Worm (Caenorhabditis elegans) whole organism, young adult: ENCODE data around the gene Y51H7C.8.

Experiments
- B0019.2 ChIP-seq: fragments of 200-800 bp; sonication (Bioruptor generic); conservative IDR thresholded peaks from 2 replicates; pipeline ENCODE4 v1.3.6; 2022; ENCODE audit warnings: missing genetic modification reagents, missing genetic modification characterization, missing compliant biosample characterization
- B0261.1 ChIP-seq: sonication (generic microtip); optimal IDR thresholded peaks from 2 replicates; lab custom pipeline; 2016; ENCODE audit warnings: mild to moderate bottlenecking, missing genetic modification characterization, moderate library complexity, missing compliant biosample characterization
- D2030.7 ChIP-seq: fragments of 200-800 bp; sonication (Bioruptor generic); IDR thresholded peaks from 2 replicates; pipeline ENCODE4 v1.3.6; 2022; ENCODE audit warnings: missing genetic modification reagents, missing genetic modification characterization, missing compliant biosample characterization
- F33H1.4 ChIP-seq: fragments of 200-800 bp; sonication (Bioruptor generic); IDR thresholded peaks from 2 replicates; pipeline ENCODE4 v1.3.6; 2022; ENCODE audit warnings: missing genetic modification reagents, missing genetic modification characterization, missing compliant biosample characterization
- F57A8.1 ChIP-seq: fragments of 200-800 bp; sonication (Bioruptor generic); optimal IDR thresholded peaks from 2 replicates; lab custom pipeline; 2018; ENCODE audit warnings: mild to moderate bottlenecking, missing genetic modification characterization, moderate library complexity, missing compliant biosample characterization
- T07F8.4 ChIP-seq: sonication (generic microtip); optimal IDR thresholded peaks from 2 replicates; lab custom pipeline; 2016; ENCODE audit warnings: mild to moderate bottlenecking, missing genetic modification characterization, moderate library complexity, missing compliant biosample characterization
- ama-1 ChIP-seq, 3 experiments: fragments of 150-350 bp in 1 of 3; sonication (generic microtip) in 2 of 3; optimal IDR thresholded peaks; 2 replicates each; lab custom pipeline; 2014 to 2018; ENCODE audit warnings: missing biosample characterization in 2 of 3, missing genetic modification characterization in 2 of 3, missing genetic modification reagents in 2 of 3
- atf-7 ChIP-seq: sonication (generic microtip); optimal IDR thresholded peaks from 2 replicates; lab custom pipeline; 2017; ENCODE audit warnings: mild to moderate bottlenecking, missing genetic modification characterization, missing compliant biosample characterization
- attf-3 ChIP-seq: fragments of 200-800 bp; sonication (Bioruptor generic); conservative IDR thresholded peaks from 2 replicates; pipeline ENCODE4 v1.3.6; 2022; ENCODE audit warnings: missing genetic modification reagents, missing genetic modification characterization, missing compliant biosample characterization
- bed-1 ChIP-seq: fragments of 200-800 bp; sonication (Bioruptor generic); IDR thresholded peaks from 2 replicates; pipeline ENCODE4 v1.3.6; 2022; ENCODE audit warnings: missing genetic modification reagents, missing genetic modification characterization, missing compliant biosample characterization
- bed-2 ChIP-seq: fragments of 200-800 bp; sonication (Bioruptor generic); IDR thresholded peaks from 2 replicates; pipeline ENCODE4 v1.3.6; 2022; ENCODE audit warnings: missing genetic modification reagents, missing genetic modification characterization, missing compliant biosample characterization
- cebp-1 ChIP-seq, 2 experiments: fragments of 200-800 bp in 1 of 2; sonication (Bioruptor generic) in 1 of 2; sonication (generic microtip) in 1 of 2; IDR thresholded peaks in 1 of 2; optimal IDR thresholded peaks in 1 of 2; 2 replicates each; pipeline versions ENCODE4 v1.3.6 to Lab custom; 2017 to 2022; ENCODE audit warnings: missing compliant biosample characterization in 2 of 2, missing genetic modification characterization in 2 of 2, mild to moderate bottlenecking in 1 of 2, missing genetic modification reagents in 1 of 2, moderate library complexity in 1 of 2
- cebp-2 ChIP-seq: fragments of 200-800 bp; sonication (Bioruptor generic); IDR thresholded peaks from 2 replicates; pipeline ENCODE4 v1.3.6; 2022; ENCODE audit warnings: missing genetic modification characterization, missing compliant biosample characterization
- ceh-27 ChIP-seq: fragments of 200-800 bp; sonication (Bioruptor generic); optimal IDR thresholded peaks from 2 replicates; lab custom pipeline; 2018; ENCODE audit warnings: mild to moderate bottlenecking, missing genetic modification characterization, moderate library complexity, missing compliant biosample characterization
- ceh-91 ChIP-seq: fragments of 200-800 bp; sonication (Bioruptor generic); IDR thresholded peaks from 2 replicates; pipeline ENCODE4 v1.3.6; 2022; ENCODE audit warnings: missing genetic modification reagents, missing genetic modification characterization, missing compliant biosample characterization
- die-1 ChIP-seq: sonication (generic microtip); optimal IDR thresholded peaks from 2 replicates; lab custom pipeline; 2016; ENCODE audit warnings: missing genotype, mild to moderate bottlenecking, missing genetic modification characterization, missing compliant biosample characterization
- dox-1 ChIP-seq: fragments of 200-800 bp; sonication (Bioruptor generic); IDR thresholded peaks from 2 replicates; pipeline ENCODE4 v1.3.6; 2022; ENCODE audit warnings: missing genetic modification reagents, missing genetic modification characterization, missing compliant biosample characterization
- dpl-1 ChIP-seq: fragments of 150-350 bp; optimal IDR thresholded peaks from 2 replicates; lab custom pipeline; 2014; ENCODE audit warnings: missing biosample characterization, missing genetic modification reagents, missing genetic modification characterization
- efl-1 ChIP-seq: fragments of 150-350 bp; optimal IDR thresholded peaks from 2 replicates; lab custom pipeline; 2014; ENCODE audit warnings: missing biosample characterization, missing genetic modification reagents, missing genetic modification characterization
- hmg-1.2 ChIP-seq: fragments of 200-800 bp; sonication (Bioruptor generic); IDR thresholded peaks from 2 replicates; pipeline ENCODE4 v1.3.6; 2022; ENCODE audit warnings: missing genetic modification reagents, missing genetic modification characterization, missing compliant biosample characterization
- hsf-1 ChIP-seq: fragments of 200-800 bp; sonication (Bioruptor generic); IDR thresholded peaks from 2 replicates; pipeline ENCODE4 v1.3.6; 2022; ENCODE audit warnings: missing genetic modification reagents, missing genetic modification characterization, missing compliant biosample characterization
- lin-26 ChIP-seq: fragments of 200-800 bp; sonication (Bioruptor generic); IDR thresholded peaks from 2 replicates; pipeline ENCODE4 v1.3.6; 2022; ENCODE audit warnings: missing genetic modification reagents, missing genetic modification characterization, missing compliant biosample characterization
- lin-54 ChIP-seq: fragments of 200-800 bp; sonication (Bioruptor generic); optimal IDR thresholded peaks from 2 replicates; lab custom pipeline; 2018; ENCODE audit warnings: mild to moderate bottlenecking, missing genetic modification characterization, missing compliant biosample characterization
- lsl-1 ChIP-seq: fragments of 200-800 bp; sonication (Bioruptor generic); optimal IDR thresholded peaks from 2 replicates; lab custom pipeline; 2018; ENCODE audit warnings: mild to moderate bottlenecking, missing genetic modification characterization, moderate library complexity, missing compliant biosample characterization
- madf-3 ChIP-seq: fragments of 200-800 bp; sonication (Bioruptor generic); IDR thresholded peaks from 2 replicates; pipeline ENCODE4 v1.3.6; 2022; ENCODE audit warnings: missing genetic modification reagents, missing genetic modification characterization, missing compliant biosample characterization
- madf-6 ChIP-seq: fragments of 200-800 bp; sonication (Bioruptor generic); IDR thresholded peaks from 2 replicates; pipeline ENCODE4 v1.3.6; 2022; ENCODE audit warnings: missing genetic modification reagents, missing genetic modification characterization, missing compliant biosample characterization
- madf-8 ChIP-seq: fragments of 200-800 bp; sonication (Bioruptor generic); conservative IDR thresholded peaks from 2 replicates; pipeline ENCODE4 v1.3.6; 2022; ENCODE audit warnings: missing genetic modification reagents, missing genetic modification characterization, missing compliant biosample characterization
- nhr-80 ChIP-seq: sonication (generic microtip); optimal IDR thresholded peaks from 2 replicates; lab custom pipeline; 2016; ENCODE audit warnings: missing genetic modification characterization, missing compliant biosample characterization
- rcor-1 ChIP-seq: fragments of 200-800 bp; sonication (Bioruptor generic); IDR thresholded peaks from 2 replicates; pipeline ENCODE4 v1.3.6; 2022; ENCODE audit warnings: missing genetic modification reagents, missing genetic modification characterization, missing compliant biosample characterization
- rec-8 ChIP-seq, 2 experiments: sonication (generic microtip); optimal IDR thresholded peaks; 2 replicates each; lab custom pipeline; 2016; ENCODE audit warnings: mild to moderate bottlenecking in 2 of 2, missing genetic modification characterization in 2 of 2, missing genetic modification reagents in 2 of 2, missing genotype in 2 of 2, missing biosample characterization in 1 of 2, missing compliant biosample characterization in 1 of 2, moderate library complexity in 1 of 2
- snpc-3.4 ChIP-seq: sonication (generic microtip); optimal IDR thresholded peaks from 2 replicates; lab custom pipeline; 2017; ENCODE audit warnings: missing genetic modification characterization, mild to moderate bottlenecking, missing compliant biosample characterization, antibody characterized with exemption, moderate library complexity, missing genotype, missing genetic modification reagents
- xnd-1 ChIP-seq: sonication (generic microtip); optimal IDR thresholded peaks from 2 replicates; lab custom pipeline; 2016; ENCODE audit warnings: missing genotype, missing genetic modification reagents, missing genetic modification characterization, missing compliant biosample characterization
- zfh-2 ChIP-seq: fragments of 200-800 bp; sonication (Bioruptor generic); conservative IDR thresholded peaks from 2 replicates; pipeline ENCODE4 v1.3.6; 2022; ENCODE audit warnings: missing genetic modification reagents, missing genetic modification characterization, missing compliant biosample characterization
- zim-3 ChIP-seq: sonication (generic microtip); optimal IDR thresholded peaks from 2 replicates; lab custom pipeline; 2017; ENCODE audit warnings: mild to moderate bottlenecking, missing genetic modification characterization, moderate library complexity, missing compliant biosample characterization
- ztf-28 ChIP-seq: fragments of 200-800 bp; sonication (Bioruptor generic); IDR thresholded peaks from 2 replicates; pipeline ENCODE4 v1.3.6; 2022; ENCODE audit warnings: missing genetic modification reagents, missing genetic modification characterization, missing compliant biosample characterization

Gene Y51H7C.8

ce11 chrII:1419994-1420393 is 18.4 kb downstream of the Y51H7C.8 start:
- TF ChIP-seq T07F8.4 (tag; lab: Kevin White, UChicago) (no peak), ama-1 (optimal IDR thresholded peaks at IDR 0.05; lab: Kevin White, UChicago) (no peak), ama-1 (GFP tag; optimal IDR thresholded peaks at IDR 0.05; lab: Kevin White, UChicago) (no peak), nhr-80 (tag; lab: Kevin White, UChicago) (no peak), lin-54 (GFP tag; lab: Kevin White, UChicago) (no peak)
- TF ChIP-seq, all 124 proteins: peak for 0

DNA sequence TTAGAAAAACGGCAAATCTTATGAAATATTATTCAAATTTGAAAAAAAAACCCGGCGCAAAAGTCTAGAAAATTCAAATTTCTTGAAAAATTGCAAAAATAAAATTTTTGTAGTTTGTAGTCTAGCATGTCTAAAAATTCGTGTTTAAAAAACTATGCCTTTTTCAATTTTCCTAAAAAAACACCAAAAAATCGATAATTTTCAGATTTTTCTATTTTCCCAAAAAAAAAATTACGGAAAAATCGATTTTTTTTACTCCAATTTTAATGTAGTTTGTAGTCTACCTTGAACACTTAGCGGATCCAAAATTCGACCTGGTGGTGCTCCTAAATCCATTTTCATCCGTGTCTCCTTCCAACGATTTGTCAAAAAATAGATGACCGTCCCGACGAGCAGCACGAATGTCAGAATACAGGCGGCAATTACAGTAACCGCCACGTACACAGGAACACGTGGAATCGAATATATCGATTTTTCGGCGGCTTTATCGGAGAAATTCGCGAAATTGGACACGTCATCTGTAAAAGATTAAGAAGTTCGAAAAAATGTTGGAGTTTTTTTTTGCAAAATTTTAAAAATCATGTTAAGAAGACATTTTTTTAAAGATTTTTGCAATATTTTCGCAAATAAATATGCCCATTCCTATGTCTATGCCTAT is 19.4 kb downstream of the Y51H7C.8 start:
- TF ChIP-seq B0019.2 (GFP tag; lab: Robert Waterston, UW) (no peak), bed-2 (GFP tag; lab: Robert Waterston, UW) (no peak), F57A8.1 (GFP tag; lab: Kevin White, UChicago) (no peak), bed-1 (GFP tag; lab: Robert Waterston, UW) (no peak), lin-26 (GFP tag; lab: Robert Waterston, UW) (no peak), dox-1 (GFP tag; lab: Robert Waterston, UW) (no peak), die-1 (tag; lab: Kevin White, UChicago) (no peak), atf-7 (tag; lab: Kevin White, UChicago) (no peak)

- no peak for TF ChIP-seq zfh-2 (GFP tag; lab: Robert Waterston, UW)
- no peak for TF ChIP-seq B0261.1 (tag; lab: Kevin White, UChicago)
- TF ChIP-seq, all 124 proteins: peak for 0
These were observed 22.1 kb downstream of the Y51H7C.8 start, which contains the start of gene Y51H7C.10 for ce11 chrII:1423660-1424059. Gene Y51H7C.10, minus strand, starts transcription at chrII:1423760.

ce11 chrII:1436715-1437114 is 35.1 kb downstream of the Y51H7C.8 start:
- no peak for TF ChIP-seq rcor-1 (GFP tag; lab: Robert Waterston, UW)
- TF ChIP-seq zfh-2 (GFP tag; lab: Robert Waterston, UW), result peak; percentile 45

ce11 chrII:1437449-1438335 is 36.1 kb downstream of the Y51H7C.8 start, which contains the start of gene nol-6:
Gene nol-6, minus strand, starts transcription at chrII:1437499.
- TF ChIP-seq madf-8 (GFP tag; lab: Robert Waterston, UW) (peak; percentile 70), madf-3 (no peak), hmg-1.2 (GFP tag; lab: Robert Waterston, UW) (peak; percentile 6; the same call in 1 of the 2 replicates), ceh-27 (no peak), nhr-80 (tag; lab: Kevin White, UChicago) (no peak), lin-54 (GFP tag; lab: Kevin White, UChicago) (peak; percentile 30), ceh-91 (peak; percentile 42; the same call in 1 of the 2 replicates), F33H1.4 (GFP tag; lab: Robert Waterston, UW) (peak; percentile 20; the same call in 1 of the 2 replicates), madf-6 (GFP tag; lab: Robert Waterston, UW) (peak; percentile 86), hsf-1 (GFP tag; lab: Robert Waterston, UW) (no peak), xnd-1 (tag; lab: Kevin White, UChicago) (peak; percentile 37), zim-3 (tag; lab: Kevin White, UChicago) (no peak), cebp-2 (GFP tag; lab: Robert Waterston, UW) (no peak), efl-1 (peak; percentile 87), snpc-3.4 (tag; lab: Kevin White, UChicago) (peak; percentile 35), cebp-1 (GFP tag; IDR thresholded peaks at IDR 0.05; lab: Robert Waterston, UW) (no peak), cebp-1 (tag; optimal IDR thresholded peaks at IDR 0.05; lab: Kevin White, UChicago) (no peak), dpl-1 (GFP tag; lab: Kevin White, UChicago) (peak; percentile 75), rec-8 (tag; optimal IDR thresholded peaks at IDR 0.05; lab: Kevin White, UChicago) (no peak), ztf-28 (no peak), attf-3 (peak; percentile 92), D2030.7 (GFP tag; lab: Robert Waterston, UW) (peak; percentile 74), lsl-1 (GFP tag; lab: Kevin White, UChicago) (peak; percentile 76)
